Worm (Caenorhabditis elegans) whole organism, L2 larva: Measurements from ENCODE around the gene cyp-14A3.

Experiments
- ceh-82 ChIP-seq: fragments of 150-350 bp; optimal IDR thresholded peaks from 2 replicates; lab custom pipeline; 2014; ENCODE audit warnings: missing biosample characterization, missing genetic modification characterization
- lin-39 ChIP-seq: fragments of 150-350 bp; optimal IDR thresholded peaks from 2 replicates; lab custom pipeline; 2014; ENCODE audit warnings: missing biosample characterization, missing genetic modification reagents, missing genetic modification characterization

ce11 chrX:13310763-13311162 lies 36.8 kb upstream of the cyp-14A3 start:
- no peak for TF ChIP-seq lin-39 (tag; lab: Kevin White, UChicago)
- TF ChIP-seq ceh-82, result no peak
